Worm (Caenorhabditis elegans) whole organism, L2 larva: ENCODE results near the gene kin-24.
"Not testable (repeated sequence)": the region's sequence is repeated elsewhere in the genome, so short reads cannot be mapped to it uniquely, and the experiment has no call there.

Source experiments
- alr-1 ChIP-seq: fragments of 150-350 bp; optimal IDR thresholded peaks from 2 replicates; lab custom pipeline; 2014; ENCODE audit warnings: missing biosample characterization, missing genetic modification characterization
- aly-2 ChIP-seq: fragments of 150-350 bp; optimal IDR thresholded peaks from 2 replicates; lab custom pipeline; 2014; ENCODE audit warnings: missing biosample characterization, missing genetic modification characterization
- ama-1 ChIP-seq: fragments of 150-350 bp; optimal IDR thresholded peaks from 2 replicates; lab custom pipeline; 2018; ENCODE audit warnings: inconsistent platforms
- blmp-1 ChIP-seq: sonication (generic microtip); optimal IDR thresholded peaks from 2 replicates; lab custom pipeline; 2017; ENCODE audit warnings: missing genetic modification characterization, mild to moderate bottlenecking, missing compliant biosample characterization, antibody characterized with exemption, moderate library complexity; ENCODE audit not compliant: insufficient read depth
- ceh-16 ChIP-seq: fragments of 150-350 bp; optimal IDR thresholded peaks from 2 replicates; lab custom pipeline; 2014; ENCODE audit warnings: missing biosample characterization, missing genetic modification characterization
- crh-2 ChIP-seq: sonication (generic microtip); optimal IDR thresholded peaks from 2 replicates; lab custom pipeline; 2017; ENCODE audit warnings: missing biosample characterization, missing genetic modification characterization
- dmd-4 ChIP-seq: sonication (generic microtip); optimal IDR thresholded peaks from 2 replicates; lab custom pipeline; 2017; ENCODE audit warnings: missing biosample characterization, missing genetic modification characterization
- elt-1 ChIP-seq: fragments of 150-350 bp; optimal IDR thresholded peaks from 2 replicates; lab custom pipeline; 2014; ENCODE audit warnings: missing biosample characterization, missing genetic modification characterization
- elt-3 ChIP-seq: sonication (generic microtip); optimal IDR thresholded peaks from 2 replicates; lab custom pipeline; 2017; ENCODE audit warnings: missing biosample characterization, missing genetic modification characterization
- fos-1 ChIP-seq: fragments of 150-350 bp; optimal IDR thresholded peaks from 2 replicates; lab custom pipeline; 2014; ENCODE audit warnings: missing biosample characterization, missing genetic modification characterization
- gmeb-1 ChIP-seq: fragments of 150-350 bp; optimal IDR thresholded peaks from 2 replicates; lab custom pipeline; 2014; ENCODE audit warnings: missing biosample characterization, missing genetic modification characterization
- lin-11 ChIP-seq: fragments of 150-350 bp; sonication (generic microtip); optimal IDR thresholded peaks from 2 replicates; lab custom pipeline; 2014; ENCODE audit warnings: missing biosample characterization, missing genetic modification characterization, inconsistent platforms, mixed read lengths
- lin-13 ChIP-seq: fragments of 150-350 bp; optimal IDR thresholded peaks from 2 replicates; lab custom pipeline; 2014; ENCODE audit warnings: missing biosample characterization, missing genetic modification reagents, missing genetic modification characterization
- lsy-2 ChIP-seq, 2 experiments: fragments of 150-350 bp in 1 of 2; sonication (generic microtip) in 1 of 2; optimal IDR thresholded peaks; 2 replicates each; lab custom pipeline; 2014 to 2017; ENCODE audit warnings: missing biosample characterization in 2 of 2, missing genetic modification characterization in 2 of 2
- mab-5 ChIP-seq: fragments of 150-350 bp; optimal IDR thresholded peaks from 2 replicates; lab custom pipeline; 2014; ENCODE audit warnings: missing biosample characterization, missing genetic modification characterization
- mbf-1 ChIP-seq: sonication (generic microtip); optimal IDR thresholded peaks from 2 replicates; lab custom pipeline; 2017; ENCODE audit warnings: missing biosample characterization, missing genetic modification characterization
- mdl-1 ChIP-seq, 2 experiments: fragments of 150-350 bp in 1 of 2; sonication (generic microtip) in 1 of 2; optimal IDR thresholded peaks; 2 replicates each; lab custom pipeline; 2017; ENCODE audit warnings: missing biosample characterization in 2 of 2, missing genetic modification characterization in 2 of 2
- nhr-10 ChIP-seq: sonication (generic microtip); optimal IDR thresholded peaks from 2 replicates; lab custom pipeline; 2017; ENCODE audit warnings: missing biosample characterization, missing genetic modification characterization
- nhr-12 ChIP-seq: fragments of 150-350 bp; optimal IDR thresholded peaks from 2 replicates; lab custom pipeline; 2014; ENCODE audit warnings: missing biosample characterization, missing genetic modification characterization
- nhr-129 ChIP-seq: fragments of 150-350 bp; optimal IDR thresholded peaks from 2 replicates; lab custom pipeline; 2014; ENCODE audit warnings: missing biosample characterization, missing genetic modification characterization
- nhr-237 ChIP-seq: fragments of 150-350 bp; optimal IDR thresholded peaks from 2 replicates; lab custom pipeline; 2014; ENCODE audit warnings: missing biosample characterization, missing genetic modification characterization
- nhr-25 ChIP-seq: fragments of 150-350 bp; sonication (generic microtip); optimal IDR thresholded peaks from 3 replicates; lab custom pipeline; 2014; ENCODE audit warnings: missing biosample characterization, missing genetic modification characterization
- nhr-6 ChIP-seq: fragments of 150-350 bp; optimal IDR thresholded peaks from 2 replicates; lab custom pipeline; 2014; ENCODE audit warnings: missing biosample characterization, missing genetic modification characterization
- nhr-77 ChIP-seq: fragments of 150-350 bp; optimal IDR thresholded peaks from 2 replicates; lab custom pipeline; 2014; ENCODE audit warnings: missing biosample characterization, missing genetic modification characterization
- peb-1 ChIP-seq: fragments of 150-350 bp; optimal IDR thresholded peaks from 2 replicates; lab custom pipeline; 2014; ENCODE audit warnings: missing biosample characterization, missing genetic modification characterization
- sem-4 ChIP-seq: fragments of 150-350 bp; optimal IDR thresholded peaks from 2 replicates; lab custom pipeline; 2014; ENCODE audit warnings: missing biosample characterization, missing genetic modification reagents, missing genetic modification characterization
- sma-3 ChIP-seq: sonication (generic microtip); optimal IDR thresholded peaks from 2 replicates; lab custom pipeline; 2016; ENCODE audit warnings: missing genetic modification reagents, missing genetic modification characterization, missing compliant biosample characterization
- sma-9 ChIP-seq, 2 experiments: fragments of 150-350 bp in 1 of 2; sonication (generic microtip) in 1 of 2; optimal IDR thresholded peaks; 2 replicates each; lab custom pipeline; 2014 to 2016; ENCODE audit warnings: missing genetic modification characterization in 2 of 2, mild to moderate bottlenecking in 1 of 2, missing biosample characterization in 1 of 2, missing compliant biosample characterization in 1 of 2, missing genetic modification reagents in 1 of 2, moderate library complexity in 1 of 2
- unc-55 ChIP-seq: fragments of 150-350 bp; sonication (generic microtip); optimal IDR thresholded peaks from 3 replicates; lab custom pipeline; 2014; ENCODE audit warnings: missing biosample characterization, missing genetic modification reagents, missing genetic modification characterization
- ztf-11 ChIP-seq: sonication (generic microtip); optimal IDR thresholded peaks from 2 replicates; lab custom pipeline; 2017; ENCODE audit warnings: missing biosample characterization, missing genetic modification characterization
- ztf-4 ChIP-seq: fragments of 150-350 bp; optimal IDR thresholded peaks from 2 replicates; lab custom pipeline; 2014; ENCODE audit warnings: missing biosample characterization, missing genetic modification characterization

kin-24 gene

ce11 chrIV:9848075-9848474 is 7.2 kb upstream of the kin-24 start, which contains the start of gene K07F5.7:
TSS of gene K07F5.7 (minus strand) at chrIV:9848175.
- TF ChIP-seq nhr-25 (tag; lab: Kevin White, UChicago) (no peak), nhr-129 (tag; lab: Kevin White, UChicago) (no peak), alr-1 (no peak), ceh-16 (no peak), ztf-4 (tag; lab: Kevin White, UChicago) (no peak), nhr-6 (no peak), ama-1 (lab: Kevin White, UChicago) (no peak)
- TF ChIP-seq, all 48 proteins: peak for 0

DNA sequence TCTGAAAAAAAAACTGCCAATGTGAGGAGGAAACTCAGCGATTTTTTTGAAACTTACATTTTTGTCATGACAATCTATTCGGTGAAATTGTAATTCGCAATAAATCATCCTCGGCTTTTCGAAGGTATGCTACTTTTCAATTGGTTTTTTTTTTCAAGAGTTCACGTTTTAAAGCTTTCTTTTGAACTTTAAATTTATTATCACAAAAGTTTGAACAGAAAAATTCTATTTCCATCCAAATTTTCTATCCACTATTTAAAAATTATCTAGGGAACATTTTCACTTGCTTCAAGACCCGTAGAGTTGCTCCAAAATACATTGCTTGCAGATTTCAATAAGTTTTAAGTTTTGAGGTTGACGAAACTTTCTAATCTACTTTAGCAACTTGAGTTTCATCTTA is 5.7 kb upstream of the kin-24 start, which contains the start of gene K07F5.6:
K07F5.6 (minus strand) TSS at position 101 of the 400 bp plus-strand sequence.
- TF ChIP-seq nhr-129 (tag; lab: Kevin White, UChicago) (no peak), gmeb-1 (tag; lab: Kevin White, UChicago) (no peak), mab-5 (tag; lab: Kevin White, UChicago) (no peak)
- TF ChIP-seq, all 48 proteins: peak for 0

ce11 chrIV:9843760-9844159 is 2.9 kb upstream of the kin-24 start, which contains the start of gene nspd-2:
TSS of gene nspd-2 (plus strand) at chrIV:9844060.
- no peak for TF ChIP-seq lsy-2 (tag; optimal IDR thresholded peaks at IDR 0.05; lab: Kevin White, UChicago)
- TF ChIP-seq nhr-25 (tag; lab: Kevin White, UChicago), result no peak
- TF ChIP-seq peb-1, result no peak
- no peak for TF ChIP-seq mdl-1 (tag; optimal IDR thresholded peaks at IDR 0.05; lab: Kevin White, UChicago)
- no peak for TF ChIP-seq unc-55 (GFP tag; lab: Kevin White, UChicago)
- TF ChIP-seq elt-3 (tag; lab: Kevin White, UChicago), result no peak
- no peak for TF ChIP-seq fos-1
- no peak for TF ChIP-seq ceh-16
- TF ChIP-seq nhr-77 (tag; lab: Kevin White, UChicago), result no peak
- no peak for TF ChIP-seq elt-1 (tag; lab: Kevin White, UChicago)
- TF ChIP-seq nhr-237 (tag; lab: Kevin White, UChicago), result no peak

- TF ChIP-seq nhr-25 (tag; lab: Kevin White, UChicago) (no peak), nhr-10 (tag; lab: Kevin White, UChicago) (no peak), sma-9 (GFP tag; optimal IDR thresholded peaks at IDR 0.05; lab: Kevin White, UChicago) (no peak), sma-9 (tag; optimal IDR thresholded peaks at IDR 0.05; lab: Kevin White, UChicago) (no peak), elt-3 (tag; lab: Kevin White, UChicago) (no peak), mbf-1 (tag; lab: Kevin White, UChicago) (no peak), dmd-4 (tag; lab: Kevin White, UChicago) (no peak), unc-55 (GFP tag; lab: Kevin White, UChicago) (no peak), mab-5 (tag; lab: Kevin White, UChicago) (no peak), sem-4 (no peak), blmp-1 (tag; lab: Kevin White, UChicago) (no peak)
Observed at ce11 chrIV:9842071-9842470, 1.2 kb upstream of the kin-24 start, which contains the start of gene K07F5.17. TSS of gene K07F5.17 (plus strand) at chrIV:9842371.

- TF ChIP-seq sma-3 (GFP tag; lab: Kevin White, UChicago); lin-11 (tag; lab: Kevin White, UChicago); nhr-12: not testable (repeated sequence)
Observed at ce11 chrIV:9837349-9837748, 3.5 kb downstream of the kin-24 start, which contains the start of gene msp-10. TSS of gene msp-10 (plus strand) at chrIV:9837649.

DNA sequence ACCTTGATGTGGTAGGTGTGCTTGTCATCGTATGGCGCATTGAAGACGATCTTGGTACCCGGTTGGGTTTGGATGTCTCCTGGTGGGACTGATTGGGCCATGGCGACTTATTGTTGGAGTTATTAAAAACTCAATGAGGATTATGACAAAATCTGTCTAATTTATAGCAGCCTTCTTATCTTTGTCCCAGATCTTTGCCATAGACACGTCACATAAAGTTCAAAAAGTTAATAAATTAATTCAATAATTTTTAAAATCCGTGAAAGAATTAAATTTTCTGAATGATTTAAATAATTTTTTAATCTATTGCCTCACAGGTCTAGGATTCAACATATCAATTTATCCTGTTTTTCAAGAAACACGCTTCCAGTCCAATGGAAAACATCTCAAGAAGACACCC is 4.6 kb downstream of the kin-24 start, which contains the start of gene msp-81:
msp-81 (minus strand) TSS at position 101 of the 400 bp plus-strand sequence.
- TF ChIP-seq ztf-4 (tag; lab: Kevin White, UChicago) (no peak), ama-1 (lab: Kevin White, UChicago) (no peak), ztf-11 (tag; lab: Kevin White, UChicago) (no peak), elt-3 (tag; lab: Kevin White, UChicago) (no peak), nhr-6 (no peak), crh-2 (tag; lab: Kevin White, UChicago) (no peak), aly-2 (tag; lab: Kevin White, UChicago) (no peak), mbf-1 (tag; lab: Kevin White, UChicago) (no peak), nhr-25 (tag; lab: Kevin White, UChicago) (no peak), sem-4 (no peak), lsy-2 (tag; optimal IDR thresholded peaks at IDR 0.05; lab: Kevin White, UChicago) (no peak), sma-9 (GFP tag; optimal IDR thresholded peaks at IDR 0.05; lab: Kevin White, UChicago) (no peak), sma-9 (tag; optimal IDR thresholded peaks at IDR 0.05; lab: Kevin White, UChicago) (no peak), lin-13 (GFP tag; lab: Kevin White, UChicago) (no peak), nhr-237 (tag; lab: Kevin White, UChicago) (no peak)
- TF ChIP-seq, all 48 proteins: peak for 0
